Fruit fly (Drosophila melanogaster) S2 (cell line): ENCODE results near the gene CG14286.

Source experiments
- CG8478 ChIP-seq: fragments of >200 bp; optimal IDR thresholded peaks from 2 replicates; lab custom pipeline; 2018
- CTCF ChIP-seq, 2 experiments: fragments of >200 bp; optimal IDR thresholded peaks; 2 replicates each; lab custom pipeline; 2018

The CG14286 gene

DNA sequence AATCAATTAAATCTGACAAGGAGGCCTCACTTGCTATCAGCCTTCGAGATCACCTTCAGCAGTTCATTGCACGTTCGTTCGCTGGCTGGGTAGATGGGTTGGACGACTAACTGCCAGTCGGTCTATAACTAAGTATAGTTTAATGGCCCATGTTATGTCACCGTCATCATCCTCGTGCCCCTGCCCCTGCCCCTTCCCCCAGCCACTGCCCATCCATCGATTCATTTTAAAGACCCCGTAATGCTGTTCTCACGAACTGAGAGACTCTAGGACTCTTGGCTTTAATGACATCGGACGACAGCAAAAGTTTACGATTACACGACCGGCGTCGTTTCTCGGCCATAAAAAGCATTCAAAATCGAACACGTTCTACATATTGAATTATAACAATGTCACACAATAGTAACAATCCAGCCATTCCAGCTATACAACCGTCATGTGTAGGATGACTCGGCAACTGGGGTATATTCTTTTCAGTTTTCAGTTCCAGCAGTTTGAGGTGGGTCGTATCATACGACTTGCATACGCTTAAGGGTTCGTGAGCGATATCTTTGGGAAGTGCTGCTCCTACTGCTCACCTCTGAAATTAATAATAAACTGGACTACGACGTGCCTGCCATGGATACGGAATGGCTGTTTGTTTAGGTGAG is 43.2 kb downstream of the CG14286 start:
- TF ChIP-seq CG8478 (lab: Kevin White, UChicago), result no peak
- TF ChIP-seq CTCF (optimal IDR thresholded peaks at IDR 0.05; lab: Kevin White, UChicago), result no peak

dm6 chr3R:19067876-19068406 is 44.0 kb downstream of the CG14286 start:
- TF ChIP-seq CG8478 (lab: Kevin White, UChicago) (no peak), CTCF (optimal IDR thresholded peaks at IDR 0.05; lab: Kevin White, UChicago) (no peak)

DNA sequence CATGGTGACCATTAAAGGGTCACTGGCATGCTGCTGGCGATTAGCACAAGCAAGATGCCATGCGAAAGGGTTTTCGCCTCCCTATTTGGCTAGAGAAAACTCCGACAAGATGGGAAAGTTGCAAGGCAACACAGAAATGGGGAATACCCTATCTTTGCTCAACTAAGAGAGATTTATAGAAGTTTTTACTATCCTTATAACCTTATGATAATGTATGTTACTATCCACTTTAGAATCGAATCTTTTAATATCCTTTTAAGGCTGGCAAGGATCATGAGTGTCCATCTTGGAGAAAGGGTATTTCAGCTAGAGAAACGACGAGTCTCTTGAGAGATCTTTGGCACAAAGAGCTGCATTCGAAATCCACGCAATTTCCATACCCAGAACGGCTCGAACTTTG is 45.8 kb downstream of the CG14286 start:
- no peak for TF ChIP-seq CG8478 (lab: Kevin White, UChicago)

dm6 chr3R:19070222-19070949 is 46.5 kb downstream of the CG14286 start:
- TF ChIP-seq CTCF (optimal IDR thresholded peaks at IDR 0.05; lab: Kevin White, UChicago), result no peak
- TF ChIP-seq CG8478 (lab: Kevin White, UChicago), result no peak

dm6 chr3R:19071951-19072350 is 48.1 kb downstream of the CG14286 start:
- TF ChIP-seq CTCF (optimal IDR thresholded peaks at IDR 0.05; lab: Kevin White, UChicago), result no peak
- TF ChIP-seq CG8478 (lab: Kevin White, UChicago), result no peak

- TF ChIP-seq CG8478 (lab: Kevin White, UChicago), result no peak
- no peak for TF ChIP-seq CTCF (optimal IDR thresholded peaks at IDR 0.05; lab: Kevin White, UChicago)
These were observed 49.1 kb downstream of the CG14286 start for dm6 chr3R:19073002-19073401.

dm6 chr3R:19074207-19074606 is 50.3 kb downstream of the CG14286 start:
- TF ChIP-seq CTCF (optimal IDR thresholded peaks at IDR 0.05; lab: Kevin White, UChicago) (no peak), CG8478 (lab: Kevin White, UChicago) (no peak)
